Fruit fly (Drosophila melanogaster): Measurements from ENCODE around the gene sqz.

Gene sqz

DNA sequence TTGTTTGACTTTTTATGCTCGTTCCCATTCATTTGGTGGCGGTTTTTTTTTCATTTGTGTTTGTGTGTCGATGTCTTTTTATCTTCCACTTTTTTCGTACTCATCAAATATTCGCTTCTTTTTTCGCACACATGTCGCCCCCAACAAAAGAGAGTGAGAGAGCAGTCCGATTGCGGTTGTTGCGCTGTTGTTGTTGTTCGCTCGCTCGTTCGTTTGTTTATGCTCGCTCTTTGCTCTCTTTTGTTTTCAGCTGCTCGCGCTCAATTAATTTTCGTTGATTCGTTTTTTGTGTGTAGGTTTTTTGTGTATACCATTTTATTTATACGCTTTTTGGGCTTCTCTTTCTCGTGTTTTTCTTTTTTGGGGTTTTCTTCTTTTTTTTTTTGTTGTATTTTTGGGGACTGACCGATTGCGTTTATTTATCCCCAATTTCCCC, 1.6 kb downstream of the sqz start (continued):
- no peak for TF ChIP-seq Hr51 (GFP tag; optimal IDR thresholded peaks at IDR 0.05)
- no peak for TF ChIP-seq CG6791 (GFP tag; IDR thresholded peaks at IDR 0.05; ENCODE audit: partially characterized antibody)
- TF ChIP-seq HmgZ (tag; optimal IDR thresholded peaks at IDR 0.05) = no peak
- TF ChIP-seq CG4854 (GFP tag; optimal IDR thresholded peaks at IDR 0.05) = no peak
- no peak for TF ChIP-seq Jarid2 (GFP tag; optimal IDR thresholded peaks at IDR 0.05)
- TF ChIP-seq CG11247 (GFP tag; IDR thresholded peaks at IDR 0.05) = no peak
- no peak for TF ChIP-seq p53 (GFP tag; optimal IDR thresholded peaks at IDR 0.05)
- no peak for TF ChIP-seq Rx (GFP tag; IDR thresholded peaks at IDR 0.05)
- TF ChIP-seq dimm (GFP tag; IDR thresholded peaks at IDR 0.05) = no peak
- TF ChIP-seq CG30403 (GFP tag; optimal IDR thresholded peaks at IDR 0.05) = no peak
- TF ChIP-seq pfk (GFP tag; optimal IDR thresholded peaks at IDR 0.05) = no peak
- no peak for TF ChIP-seq kay (GFP tag; optimal IDR thresholded peaks at IDR 0.05)
- no peak for TF ChIP-seq scrt (GFP tag; optimal IDR thresholded peaks at IDR 0.05)
- TF ChIP-seq chinmo (GFP tag; IDR thresholded peaks at IDR 0.05; ENCODE audit: partially characterized antibody) = peak; percentile 82; the same call in 2 of the 4 replicates
- TF ChIP-seq salm (tag; optimal IDR thresholded peaks at IDR 0.05) = no peak
- no peak for TF ChIP-seq CG1233 (GFP tag; optimal IDR thresholded peaks at IDR 0.05)
- no peak for TF ChIP-seq TFAM (GFP tag; optimal IDR thresholded peaks at IDR 0.05)
- no peak for TF ChIP-seq CG8765 (GFP tag; IDR thresholded peaks at IDR 0.05)
- TF ChIP-seq Trl (optimal IDR thresholded peaks at IDR 0.05) = peak; percentile 96 to 100
- TF ChIP-seq Trl (GFP tag; optimal IDR thresholded peaks at IDR 0.05) = peak; percentile 24
- TF ChIP-seq wdn (GFP tag; IDR thresholded peaks at IDR 0.05) = no peak
- TF ChIP-seq slbo (GFP tag; IDR thresholded peaks at IDR 0.05) = no peak
- no peak for TF ChIP-seq gro (GFP tag; optimal IDR thresholded peaks at IDR 0.05)
- TF ChIP-seq D19A (tag; optimal IDR thresholded peaks at IDR 0.05) = peak; percentile 7
- no peak for TF ChIP-seq Scr (GFP tag; IDR thresholded peaks at IDR 0.05; ENCODE audit: partially characterized antibody)
- TF ChIP-seq CG14860 (GFP tag; IDR thresholded peaks at IDR 0.05; ENCODE audit: partially characterized antibody) = no peak
- TF ChIP-seq CG8924 (tag; optimal IDR thresholded peaks at IDR 0.05) = no peak
- TF ChIP-seq ham (GFP tag; IDR thresholded peaks at IDR 0.05) = no peak
- TF ChIP-seq unc-4 (GFP tag; IDR thresholded peaks at IDR 0.05; ENCODE audit: partially characterized antibody) = peak; percentile 31; the same call in 1 of the 2 replicates
- TF ChIP-seq CG9609 (GFP tag; optimal IDR thresholded peaks at IDR 0.05) = no peak
- peak; percentile 97 for TF ChIP-seq CG4360 (GFP tag; IDR thresholded peaks at IDR 0.05)
- TF ChIP-seq lmd (GFP tag; IDR thresholded peaks at IDR 0.05) = no peak
- TF ChIP-seq repo (GFP tag; optimal IDR thresholded peaks at IDR 0.05) = no peak
- peak; percentile 64 for TF ChIP-seq abd-A (tag; optimal IDR thresholded peaks at IDR 0.05)
- TF ChIP-seq Dbx (GFP tag; IDR thresholded peaks at IDR 0.05) = no peak
- no peak for TF ChIP-seq pb (GFP tag; optimal IDR thresholded peaks at IDR 0.05)
- no peak for TF ChIP-seq az2 (GFP tag; optimal IDR thresholded peaks at IDR 0.05)
- TF ChIP-seq Gsc (GFP tag; IDR thresholded peaks at IDR 0.05) = no peak
- no peak for TF ChIP-seq sisA (GFP tag; IDR thresholded peaks at IDR 0.05)
- TF ChIP-seq wek (GFP tag; optimal IDR thresholded peaks at IDR 0.05) = no peak
- no peak for TF ChIP-seq Camta (GFP tag; optimal IDR thresholded peaks at IDR 0.05)
- no peak for TF ChIP-seq Stat92E (GFP tag; optimal IDR thresholded peaks at IDR 0.05)
- TF ChIP-seq slou (GFP tag; optimal IDR thresholded peaks at IDR 0.05) = no peak
- no peak for TF ChIP-seq mirr (GFP tag; optimal IDR thresholded peaks at IDR 0.05)
- TF ChIP-seq Rfx (GFP tag; IDR thresholded peaks at IDR 0.05) = peak; percentile 22; the same call in 1 of the 2 replicates
- TF ChIP-seq org-1 (GFP tag; optimal IDR thresholded peaks at IDR 0.05) = no peak
- TF ChIP-seq CG34224 (GFP tag; IDR thresholded peaks at IDR 0.05; ENCODE audit: partially characterized antibody) = peak; percentile 42; the same call in 2 of the 3 replicates
- TF ChIP-seq CG13424 (tag; optimal IDR thresholded peaks at IDR 0.05) = no peak
- TF ChIP-seq dati (GFP tag; IDR thresholded peaks at IDR 0.05) = no peak
- TF ChIP-seq lola (GFP tag; optimal IDR thresholded peaks at IDR 0.05) = no peak
- no peak for TF ChIP-seq stc (GFP tag; IDR thresholded peaks at IDR 0.05)

Data from whole organism, embryonic.